Worm (Caenorhabditis elegans) whole organism, L4/young adult: ENCODE measurements around the gene cpt-1.

Source experiments
- W03F9.2 ChIP-seq: fragments of 150-350 bp; optimal IDR thresholded peaks from 2 replicates; lab custom pipeline; 2014; ENCODE audit warnings: missing biosample characterization, missing genetic modification characterization
- dao-5 ChIP-seq: sonication (generic microtip); optimal IDR thresholded peaks from 2 replicates; lab custom pipeline; 2016; ENCODE audit warnings: missing genotype, missing genetic modification characterization, moderate library complexity, missing compliant biosample characterization
- him-1 ChIP-seq: sonication (generic microtip); optimal IDR thresholded peaks from 2 replicates; lab custom pipeline; 2016; ENCODE audit warnings: missing genotype, missing genetic modification reagents, missing genetic modification characterization, missing compliant biosample characterization

- TF ChIP-seq him-1 (tag; lab: Kevin White, UChicago): no peak
- no peak for TF ChIP-seq dao-5 (tag; lab: Kevin White, UChicago)
- TF ChIP-seq W03F9.2: no peak
These were observed 34.1 kb upstream of the cpt-1 start, which contains the start of gene bcmo-1 for ce11 chrII:12830347-12830746.
